Worm (Caenorhabditis elegans) whole organism, midembryonic: ENCODE measurements around the gene glb-7.

Source experiments
- T22C8.4 ChIP-seq: fragments of 200-800 bp; sonication (Bioruptor generic); IDR thresholded peaks from 2 replicates; pipeline ENCODE4 v1.3.6; 2022; ENCODE audit warnings: missing genetic modification characterization, missing compliant biosample characterization
- cog-1 ChIP-seq: sonication (generic microtip); optimal IDR thresholded peaks from 2 replicates; lab custom pipeline; 2016; ENCODE audit warnings: missing genetic modification characterization, missing compliant biosample characterization
- flt-1 ChIP-seq: fragments of 200-800 bp; sonication (Bioruptor generic); IDR thresholded peaks from 2 replicates; pipeline ENCODE4 v1.3.6; 2022; ENCODE audit warnings: missing genetic modification characterization, missing compliant biosample characterization
- klf-2 ChIP-seq: fragments of 200-800 bp; sonication (Bioruptor generic); conservative IDR thresholded peaks from 2 replicates; pipeline ENCODE4 v1.3.6; 2022; ENCODE audit warnings: missing genetic modification reagents, missing genetic modification characterization, missing compliant biosample characterization
- med-1 ChIP-seq: sonication (generic microtip); optimal IDR thresholded peaks from 2 replicates; lab custom pipeline; 2017; ENCODE audit warnings: missing genetic modification characterization, mild to moderate bottlenecking, missing compliant biosample characterization, antibody characterized with exemption, missing genetic modification reagents; ENCODE audit not compliant: insufficient read depth
- ref-1 ChIP-seq: fragments of 200-800 bp; sonication (Bioruptor generic); conservative IDR thresholded peaks from 2 replicates; pipeline ENCODE4 v1.3.6; 2022; ENCODE audit warnings: missing genetic modification reagents, missing genetic modification characterization, missing compliant biosample characterization
- tab-1 ChIP-seq: fragments of 200-800 bp; sonication (Bioruptor generic); IDR thresholded peaks from 2 replicates; pipeline ENCODE4 v1.3.6; 2022; ENCODE audit warnings: missing genetic modification characterization, missing compliant biosample characterization
- ztf-23 ChIP-seq: fragments of 200-800 bp; sonication (Bioruptor generic); IDR thresholded peaks from 2 replicates; pipeline ENCODE4 v1.3.6; 2022; ENCODE audit warnings: missing genetic modification reagents, missing genetic modification characterization, missing compliant biosample characterization
- ztf-29 ChIP-seq: fragments of 200-800 bp; sonication (Bioruptor generic); IDR thresholded peaks from 2 replicates; pipeline ENCODE4 v1.3.6; 2022; ENCODE audit warnings: missing genetic modification reagents, missing genetic modification characterization, missing compliant biosample characterization

glb-7 gene

ce11 chrIV:2113362-2114056 lies 9.1 kb upstream of the glb-7 start, which contains the start of gene C23H5.8:
Gene C23H5.8 (minus strand): TSS chrIV:2113412.
- TF ChIP-seq ztf-23 (no peak), T22C8.4 (GFP tag; lab: Robert Waterston, UW) (no peak), med-1 (GFP tag; lab: Kevin White, UChicago) (no peak), ztf-29 (GFP tag; lab: Robert Waterston, UW) (no peak), cog-1 (tag; lab: Kevin White, UChicago) (no peak), tab-1 (GFP tag; lab: Robert Waterston, UW) (no peak), klf-2 (GFP tag; lab: Robert Waterston, UW) (no peak)

ce11 chrIV:2114337-2114736 lies 8.3 kb upstream of the glb-7 start, which contains the start of gene xbx-4:
Gene xbx-4 (plus strand): TSS chrIV:2114637.
- TF ChIP-seq tab-1 (GFP tag; lab: Robert Waterston, UW) (no peak), ztf-23 (no peak), T22C8.4 (GFP tag; lab: Robert Waterston, UW) (no peak), ref-1 (GFP tag; lab: Robert Waterston, UW) (no peak), flt-1 (GFP tag; lab: Robert Waterston, UW) (no peak), klf-2 (GFP tag; lab: Robert Waterston, UW) (no peak), ztf-29 (GFP tag; lab: Robert Waterston, UW) (no peak), med-1 (GFP tag; lab: Kevin White, UChicago) (no peak), cog-1 (tag; lab: Kevin White, UChicago) (no peak)

ce11 chrIV:2117268-2117667 lies 5.3 kb upstream of the glb-7 start:
- TF ChIP-seq ztf-29 (GFP tag; lab: Robert Waterston, UW) = no peak
- TF ChIP-seq ref-1 (GFP tag; lab: Robert Waterston, UW) = no peak
- no peak for TF ChIP-seq flt-1 (GFP tag; lab: Robert Waterston, UW)
- no peak for TF ChIP-seq med-1 (GFP tag; lab: Kevin White, UChicago)
- TF ChIP-seq klf-2 (GFP tag; lab: Robert Waterston, UW) = no peak
- no peak for TF ChIP-seq cog-1 (tag; lab: Kevin White, UChicago)
- TF ChIP-seq ztf-23 = no peak
- TF ChIP-seq tab-1 (GFP tag; lab: Robert Waterston, UW) = no peak
- no peak for TF ChIP-seq T22C8.4 (GFP tag; lab: Robert Waterston, UW)

- no peak for TF ChIP-seq tab-1 (GFP tag; lab: Robert Waterston, UW)
- TF ChIP-seq flt-1 (GFP tag; lab: Robert Waterston, UW) = no peak
- TF ChIP-seq ref-1 (GFP tag; lab: Robert Waterston, UW) = no peak
- no peak for TF ChIP-seq cog-1 (tag; lab: Kevin White, UChicago)
- TF ChIP-seq T22C8.4 (GFP tag; lab: Robert Waterston, UW) = no peak
- no peak for TF ChIP-seq ztf-29 (GFP tag; lab: Robert Waterston, UW)
- no peak for TF ChIP-seq med-1 (GFP tag; lab: Kevin White, UChicago)
- no peak for TF ChIP-seq ztf-23
Measured at ce11 chrIV:2127375-2127774, 4.8 kb downstream of the glb-7 start.

- TF ChIP-seq T22C8.4 (GFP tag; lab: Robert Waterston, UW) = no peak
Measured at ce11 chrIV:2128761-2129160, 6.2 kb downstream of the glb-7 start, which contains the start of gene grl-20. Gene grl-20 (minus strand): TSS chrIV:2128861.

- TF ChIP-seq T22C8.4 (GFP tag; lab: Robert Waterston, UW) (no peak), ref-1 (GFP tag; lab: Robert Waterston, UW) (no peak), ztf-29 (GFP tag; lab: Robert Waterston, UW) (no peak)
Measured at ce11 chrIV:2130714-2131113, 8.1 kb downstream of the glb-7 start, which contains the start of gene prmt-6. Gene prmt-6 (plus strand): TSS chrIV:2130965.

- TF ChIP-seq T22C8.4 (GFP tag; lab: Robert Waterston, UW) (peak; percentile 58; the same call in 1 of the 2 replicates), med-1 (GFP tag; lab: Kevin White, UChicago) (no peak), ztf-29 (GFP tag; lab: Robert Waterston, UW) (no peak)
Measured at ce11 chrIV:2133431-2133940, 10.9 kb downstream of the glb-7 start, which contains the start of gene C23H5.12. Gene C23H5.12 (plus strand): TSS chrIV:2133481.

ce11 chrIV:2135880-2136279 lies 13.3 kb downstream of the glb-7 start:
- TF ChIP-seq flt-1 (GFP tag; lab: Robert Waterston, UW) = peak; percentile 73; the same call in 1 of the 2 replicates

- TF ChIP-seq flt-1 (GFP tag; lab: Robert Waterston, UW) (no peak), T22C8.4 (GFP tag; lab: Robert Waterston, UW) (no peak), cog-1 (tag; lab: Kevin White, UChicago) (no peak), med-1 (GFP tag; lab: Kevin White, UChicago) (no peak), ref-1 (GFP tag; lab: Robert Waterston, UW) (no peak)
Measured at ce11 chrIV:2136607-2137006, 14.0 kb downstream of the glb-7 start, which contains the start of gene test-1. Gene test-1 (plus strand): TSS chrIV:2136951.

ce11 chrIV:2137478-2137877 lies 14.9 kb downstream of the glb-7 start:
- TF ChIP-seq cog-1 (tag; lab: Kevin White, UChicago) (no peak), ztf-23 (no peak), klf-2 (GFP tag; lab: Robert Waterston, UW) (no peak), tab-1 (GFP tag; lab: Robert Waterston, UW) (no peak), T22C8.4 (GFP tag; lab: Robert Waterston, UW) (no peak), med-1 (GFP tag; lab: Kevin White, UChicago) (no peak), ztf-29 (GFP tag; lab: Robert Waterston, UW) (no peak), ref-1 (GFP tag; lab: Robert Waterston, UW) (no peak), flt-1 (GFP tag; lab: Robert Waterston, UW) (no peak)
